Worm (Caenorhabditis elegans): Measurements from ENCODE around the gene smap-1.
A peak's percentile ranks its signal among the peaks of the same experiment; 100 is the strongest.

The smap-1 gene

DNA sequence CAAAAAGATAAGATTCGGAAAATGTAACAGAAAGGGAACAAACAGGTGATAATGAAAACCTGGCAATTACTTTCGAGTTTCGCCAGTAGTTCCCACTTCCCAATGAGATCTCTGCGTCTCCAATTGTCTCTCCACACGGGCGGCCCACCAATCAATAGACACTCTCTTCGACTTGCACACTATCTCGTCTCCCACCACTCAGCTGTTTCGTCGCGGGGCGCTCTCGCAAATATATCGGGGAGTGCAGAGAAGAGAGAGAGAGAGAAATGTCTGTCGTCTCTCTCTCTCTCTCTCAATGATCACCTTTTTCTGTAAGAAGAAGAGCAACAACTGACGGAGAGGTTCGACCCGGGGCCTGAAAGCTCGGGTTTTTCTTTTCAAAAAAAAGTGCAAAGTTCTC, 19.4 kb downstream of the smap-1 start (continued):
- TF ChIP-seq nfya-1 (tag; optimal IDR thresholded peaks at IDR 0.05; ENCODE audit: insufficient read depth): peak; percentile 97
- TF ChIP-seq egl-27 (tag; optimal IDR thresholded peaks at IDR 0.05): peak; percentile 29
- TF ChIP-seq aly-2 (tag; optimal IDR thresholded peaks at IDR 0.05): no peak
- peak; percentile 1 for TF ChIP-seq elt-1 (tag; optimal IDR thresholded peaks at IDR 0.05)
- peak; percentile 6 for TF ChIP-seq nhr-11 (tag; optimal IDR thresholded peaks at IDR 0.05)
- peak; percentile 82 for TF ChIP-seq egl-5 (tag; optimal IDR thresholded peaks at IDR 0.05)
- TF ChIP-seq elt-2 (tag; optimal IDR thresholded peaks at IDR 0.05): peak; percentile 86
- peak; percentile 29 for TF ChIP-seq fkh-10 (GFP tag; optimal IDR thresholded peaks at IDR 0.05)
- peak; percentile 68 for TF ChIP-seq pqm-1 (tag; optimal IDR thresholded peaks at IDR 0.05)
- TF ChIP-seq mml-1 (tag; optimal IDR thresholded peaks at IDR 0.05): no peak
- TF ChIP-seq nhr-67 (tag; optimal IDR thresholded peaks at IDR 0.05): no peak
- TF ChIP-seq unc-39 (tag; optimal IDR thresholded peaks at IDR 0.05): no peak
- no peak for TF ChIP-seq fos-1 (tag; optimal IDR thresholded peaks at IDR 0.05)
- TF ChIP-seq lin-15B (tag; optimal IDR thresholded peaks at IDR 0.05): peak; percentile 80
- TF ChIP-seq nhr-77 (tag; optimal IDR thresholded peaks at IDR 0.05): no peak
- TF ChIP-seq ama-1 (optimal IDR thresholded peaks at IDR 0.05): peak; percentile 35
- peak; percentile 56 for TF ChIP-seq R02D3.7 (tag; optimal IDR thresholded peaks at IDR 0.05)
- TF ChIP-seq tbx-2 (tag; optimal IDR thresholded peaks at IDR 0.05): peak; percentile 33
- no peak for TF ChIP-seq nhr-237 (tag; optimal IDR thresholded peaks at IDR 0.05)
- no peak for TF ChIP-seq elt-3 (tag; optimal IDR thresholded peaks at IDR 0.05)
- TF ChIP-seq eor-1 (tag; optimal IDR thresholded peaks at IDR 0.05): no peak
- no peak for TF ChIP-seq unc-62 (GFP tag; optimal IDR thresholded peaks at IDR 0.05)
- TF ChIP-seq pha-4 (tag; optimal IDR thresholded peaks at IDR 0.05): peak; percentile 88
- TF ChIP-seq snpc-4 (tag; optimal IDR thresholded peaks at IDR 0.05): peak; percentile 50
- TF ChIP-seq ztf-4 (tag; optimal IDR thresholded peaks at IDR 0.05): no peak

DNA sequence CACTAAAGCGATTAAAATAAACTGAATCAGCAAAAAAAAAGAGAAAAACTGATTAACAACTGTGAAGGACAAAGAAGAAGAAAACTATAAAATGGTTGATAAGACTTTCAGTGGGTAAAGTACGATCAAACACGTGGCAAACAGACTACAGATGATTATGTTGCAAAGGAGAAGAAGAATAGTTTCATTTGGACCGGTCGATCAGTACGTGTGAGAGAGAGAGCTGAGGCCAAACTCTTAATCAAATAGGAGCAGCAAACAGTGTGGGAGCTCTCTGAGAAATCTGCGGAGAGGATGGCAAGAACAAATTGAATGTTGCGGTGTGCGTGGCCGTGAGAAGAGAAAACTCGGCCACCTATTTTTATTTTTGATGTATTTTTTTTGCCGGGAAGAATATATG, 20.5 kb downstream of the smap-1 start:
- TF ChIP-seq ama-1 (optimal IDR thresholded peaks at IDR 0.05) (peak; percentile 9), nhr-25 (tag; optimal IDR thresholded peaks at IDR 0.05) (peak; percentile 2), aly-2 (tag; optimal IDR thresholded peaks at IDR 0.05) (no peak), mdl-1 (tag; optimal IDR thresholded peaks at IDR 0.05) (peak; percentile 22), ceh-28 (tag; optimal IDR thresholded peaks at IDR 0.05) (peak; percentile 3), pha-4 (tag; optimal IDR thresholded peaks at IDR 0.05) (peak; percentile 61), nhr-28 (tag; optimal IDR thresholded peaks at IDR 0.05) (no peak), fos-1 (tag; optimal IDR thresholded peaks at IDR 0.05) (no peak), ZK546.5 (tag; optimal IDR thresholded peaks at IDR 0.05) (no peak), pqm-1 (tag; optimal IDR thresholded peaks at IDR 0.05) (peak; percentile 93), elt-2 (tag; optimal IDR thresholded peaks at IDR 0.05) (peak; percentile 81), jun-1 (tag; optimal IDR thresholded peaks at IDR 0.05) (peak; percentile 43)

ce11 chrIII:10718078-10718477, 21.5 kb downstream of the smap-1 start:
- peak; percentile 38 for TF ChIP-seq pqm-1 (tag; optimal IDR thresholded peaks at IDR 0.05)
- TF ChIP-seq nhr-43 (tag; optimal IDR thresholded peaks at IDR 0.05; ENCODE audit: poor library complexity, severe bottlenecking): peak; percentile 16
- TF ChIP-seq nhr-23 (tag; optimal IDR thresholded peaks at IDR 0.05): peak; percentile 12
- peak; percentile 62 for TF ChIP-seq ama-1 (optimal IDR thresholded peaks at IDR 0.05)
- no peak for TF ChIP-seq pha-4 (tag; optimal IDR thresholded peaks at IDR 0.05)
- peak; percentile 5 for TF ChIP-seq lsy-12 (tag; optimal IDR thresholded peaks at IDR 0.05)
- TF ChIP-seq ceh-16 (tag; optimal IDR thresholded peaks at IDR 0.05): no peak

DNA sequence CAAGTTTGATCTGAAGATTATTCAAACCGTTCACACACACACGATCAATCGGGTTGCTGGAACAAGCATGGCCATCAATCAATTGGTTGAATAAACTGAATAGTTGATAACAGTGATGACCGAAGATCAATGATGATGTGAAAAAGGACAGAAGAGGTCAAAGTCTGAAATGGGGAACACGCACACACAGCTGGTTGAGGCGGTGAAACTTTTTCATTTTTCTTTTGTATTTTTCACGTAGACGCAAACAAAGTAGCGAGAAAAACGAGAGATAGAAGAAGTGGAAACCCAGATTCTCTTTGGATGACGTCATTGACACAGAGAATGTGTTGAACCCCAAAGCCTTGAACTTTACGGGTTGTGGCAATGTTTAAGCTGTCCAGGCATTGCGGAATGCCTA, 22.1 kb downstream of the smap-1 start:
- TF ChIP-seq nhr-237 (tag; optimal IDR thresholded peaks at IDR 0.05) (no peak), aly-2 (tag; optimal IDR thresholded peaks at IDR 0.05) (no peak), mml-1 (tag; optimal IDR thresholded peaks at IDR 0.05) (no peak), lsy-12 (tag; optimal IDR thresholded peaks at IDR 0.05) (peak; percentile 17), ama-1 (optimal IDR thresholded peaks at IDR 0.05) (peak; percentile 96), fkh-2 (tag; optimal IDR thresholded peaks at IDR 0.05) (no peak), R02D3.7 (tag; optimal IDR thresholded peaks at IDR 0.05) (peak; percentile 19), nhr-25 (tag; optimal IDR thresholded peaks at IDR 0.05) (peak; percentile 93), lin-15B (tag; optimal IDR thresholded peaks at IDR 0.05) (no peak), nhr-11 (tag; optimal IDR thresholded peaks at IDR 0.05) (no peak), nhr-43 (tag; optimal IDR thresholded peaks at IDR 0.05; ENCODE audit: poor library complexity, severe bottlenecking) (peak; percentile 96), zag-1 (tag; optimal IDR thresholded peaks at IDR 0.05) (no peak), ztf-4 (tag; optimal IDR thresholded peaks at IDR 0.05) (peak; percentile 87), daf-12 (tag; optimal IDR thresholded peaks at IDR 0.05) (no peak), nhr-28 (tag; optimal IDR thresholded peaks at IDR 0.05) (no peak), elt-3 (tag; optimal IDR thresholded peaks at IDR 0.05) (peak; percentile 41 to 67 (median 55)), nhr-77 (tag; optimal IDR thresholded peaks at IDR 0.05) (no peak), lin-39 (tag; optimal IDR thresholded peaks at IDR 0.05) (no peak), ztf-11 (tag; optimal IDR thresholded peaks at IDR 0.05) (no peak), tbx-2 (tag; optimal IDR thresholded peaks at IDR 0.05) (peak; percentile 41), pha-4 (tag; optimal IDR thresholded peaks at IDR 0.05) (no peak), sea-2 (GFP tag; optimal IDR thresholded peaks at IDR 0.05) (no peak), ceh-82 (tag; optimal IDR thresholded peaks at IDR 0.05) (no peak), ceh-9 (tag; optimal IDR thresholded peaks at IDR 0.05) (no peak), unc-62 (GFP tag; optimal IDR thresholded peaks at IDR 0.05) (no peak), mdl-1 (tag; optimal IDR thresholded peaks at IDR 0.05) (peak; percentile 61), nfya-1 (tag; optimal IDR thresholded peaks at IDR 0.05; ENCODE audit: insufficient read depth) (peak; percentile 64), nhr-12 (tag; optimal IDR thresholded peaks at IDR 0.05) (no peak), skn-1 (tag; optimal IDR thresholded peaks at IDR 0.05) (no peak), unc-39 (tag; optimal IDR thresholded peaks at IDR 0.05) (peak; percentile 31), ceh-16 (tag; optimal IDR thresholded peaks at IDR 0.05) (no peak)

All from whole organism, L3 larva.